Worm (Caenorhabditis elegans) whole organism, young adult: ENCODE measurements around the gene ZK662.5.
A peak's percentile ranks its signal among the peaks of the same experiment; 100 is the strongest.

Experiments
- F23B12.7 ChIP-seq: sonication (generic microtip); optimal IDR thresholded peaks from 2 replicates; lab custom pipeline; 2017; ENCODE audit warnings: missing genetic modification characterization, mild to moderate bottlenecking, missing compliant biosample characterization, antibody characterized with exemption, moderate library complexity; ENCODE audit not compliant: insufficient read depth
- K12H6.12 ChIP-seq: fragments of 200-800 bp; sonication (Bioruptor generic); optimal IDR thresholded peaks from 2 replicates; lab custom pipeline; 2018; ENCODE audit warnings: mild to moderate bottlenecking, missing genetic modification characterization, missing compliant biosample characterization
- T07F8.4 ChIP-seq: sonication (generic microtip); optimal IDR thresholded peaks from 2 replicates; lab custom pipeline; 2016; ENCODE audit warnings: mild to moderate bottlenecking, missing genetic modification characterization, moderate library complexity, missing compliant biosample characterization
- Y67H2A.10 ChIP-seq: fragments of 200-800 bp; sonication (Bioruptor generic); conservative IDR thresholded peaks from 2 replicates; pipeline ENCODE4 v1.3.6; 2022; ENCODE audit warnings: missing genetic modification reagents, missing genetic modification characterization, missing compliant biosample characterization
- ZK185.1 ChIP-seq: sonication (generic microtip); optimal IDR thresholded peaks from 2 replicates; lab custom pipeline; 2016; ENCODE audit warnings: mild to moderate bottlenecking, missing genetic modification characterization, missing compliant biosample characterization; ENCODE audit not compliant: poor library complexity, severe bottlenecking
- atf-7 ChIP-seq: sonication (generic microtip); optimal IDR thresholded peaks from 2 replicates; lab custom pipeline; 2017; ENCODE audit warnings: mild to moderate bottlenecking, missing genetic modification characterization, missing compliant biosample characterization
- attf-5 ChIP-seq: fragments of 200-800 bp; sonication (Bioruptor generic); optimal IDR thresholded peaks from 2 replicates; lab custom pipeline; 2018; ENCODE audit warnings: mild to moderate bottlenecking, missing genetic modification characterization, missing compliant biosample characterization
- ceh-100 ChIP-seq: fragments of 200-800 bp; sonication (Bioruptor generic); IDR thresholded peaks from 2 replicates; pipeline ENCODE4 v1.3.6; 2022; ENCODE audit warnings: missing genetic modification reagents, missing genetic modification characterization, missing compliant biosample characterization
- dpff-1 ChIP-seq: sonication (generic microtip); optimal IDR thresholded peaks from 2 replicates; lab custom pipeline; 2017; ENCODE audit warnings: mild to moderate bottlenecking, missing genetic modification characterization, missing compliant biosample characterization
- dpl-1 ChIP-seq: fragments of 150-350 bp; optimal IDR thresholded peaks from 2 replicates; lab custom pipeline; 2014; ENCODE audit warnings: missing biosample characterization, missing genetic modification reagents, missing genetic modification characterization
- egrh-3 ChIP-seq: fragments of 200-800 bp; sonication (Bioruptor generic); IDR thresholded peaks from 2 replicates; pipeline ENCODE4 v1.3.6; 2022; ENCODE audit warnings: missing genetic modification reagents, missing genetic modification characterization, missing compliant biosample characterization
- ekl-4 ChIP-seq: fragments of 200-800 bp; sonication (Bioruptor generic); IDR thresholded peaks from 2 replicates; pipeline ENCODE4 v1.3.6; 2022; ENCODE audit warnings: missing genetic modification reagents, missing genetic modification characterization, missing compliant biosample characterization
- ets-4 ChIP-seq: fragments of 200-800 bp; sonication (Bioruptor generic); optimal IDR thresholded peaks from 2 replicates; lab custom pipeline; 2018; ENCODE audit warnings: mild to moderate bottlenecking, missing genetic modification characterization, missing compliant biosample characterization
- gei-17 ChIP-seq: fragments of 200-800 bp; sonication (Bioruptor generic); optimal IDR thresholded peaks from 2 replicates; lab custom pipeline; 2018; ENCODE audit warnings: mild to moderate bottlenecking, missing genetic modification characterization, missing compliant biosample characterization
- hmg-1.2 ChIP-seq: fragments of 200-800 bp; sonication (Bioruptor generic); IDR thresholded peaks from 2 replicates; pipeline ENCODE4 v1.3.6; 2022; ENCODE audit warnings: missing genetic modification reagents, missing genetic modification characterization, missing compliant biosample characterization
- lin-54 ChIP-seq: fragments of 200-800 bp; sonication (Bioruptor generic); optimal IDR thresholded peaks from 2 replicates; lab custom pipeline; 2018; ENCODE audit warnings: mild to moderate bottlenecking, missing genetic modification characterization, missing compliant biosample characterization
- madf-10 ChIP-seq: sonication (generic microtip); optimal IDR thresholded peaks from 2 replicates; lab custom pipeline; 2016; ENCODE audit warnings: mild to moderate bottlenecking, missing genetic modification characterization, missing compliant biosample characterization
- madf-3 ChIP-seq: fragments of 200-800 bp; sonication (Bioruptor generic); IDR thresholded peaks from 2 replicates; pipeline ENCODE4 v1.3.6; 2022; ENCODE audit warnings: missing genetic modification reagents, missing genetic modification characterization, missing compliant biosample characterization
- madf-6 ChIP-seq: fragments of 200-800 bp; sonication (Bioruptor generic); IDR thresholded peaks from 2 replicates; pipeline ENCODE4 v1.3.6; 2022; ENCODE audit warnings: missing genetic modification reagents, missing genetic modification characterization, missing compliant biosample characterization
- madf-8 ChIP-seq: fragments of 200-800 bp; sonication (Bioruptor generic); conservative IDR thresholded peaks from 2 replicates; pipeline ENCODE4 v1.3.6; 2022; ENCODE audit warnings: missing genetic modification reagents, missing genetic modification characterization, missing compliant biosample characterization
- mxl-1 ChIP-seq: sonication (generic microtip); optimal IDR thresholded peaks from 2 replicates; lab custom pipeline; 2016; ENCODE audit warnings: missing genetic modification characterization, missing compliant biosample characterization
- nfya-1 ChIP-seq: sonication (generic microtip); optimal IDR thresholded peaks from 2 replicates; lab custom pipeline; 2017; ENCODE audit warnings: antibody characterized with exemption, missing compliant biosample characterization, missing genetic modification characterization, borderline replicate concordance; ENCODE audit not compliant: insufficient read depth
- snpc-1.3 ChIP-seq: sonication (generic microtip); optimal IDR thresholded peaks from 2 replicates; lab custom pipeline; 2017; ENCODE audit warnings: missing genetic modification characterization, mild to moderate bottlenecking, missing compliant biosample characterization, antibody characterized with exemption, moderate library complexity, missing genotype, missing genetic modification reagents; ENCODE audit not compliant: insufficient read depth
- snpc-3.4 ChIP-seq: sonication (generic microtip); optimal IDR thresholded peaks from 2 replicates; lab custom pipeline; 2017; ENCODE audit warnings: missing genetic modification characterization, mild to moderate bottlenecking, missing compliant biosample characterization, antibody characterized with exemption, moderate library complexity, missing genotype, missing genetic modification reagents
- snpc-4 ChIP-seq, 5 experiments: fragments of 150-350 bp in 1 of 5; sonication (generic microtip) in 4 of 5; optimal IDR thresholded peaks; 2 replicates each; lab custom pipeline; 2014 to 2018; ENCODE audit warnings: missing genetic modification characterization in 5 of 5, missing biosample characterization in 3 of 5, antibody characterized with exemption in 2 of 5, mild to moderate bottlenecking in 2 of 5, missing compliant biosample characterization in 2 of 5, missing genotype in 2 of 5, moderate library complexity in 2 of 5, missing genetic modification reagents in 1 of 5
- somi-1 ChIP-seq: fragments of 200-800 bp; sonication (Bioruptor generic); optimal IDR thresholded peaks from 2 replicates; lab custom pipeline; 2018; ENCODE audit warnings: mild to moderate bottlenecking, missing genetic modification characterization, missing compliant biosample characterization
- tbp1 ChIP-seq: fragments of 200-800 bp; sonication (Bioruptor generic); optimal IDR thresholded peaks from 2 replicates; lab custom pipeline; 2018; ENCODE audit warnings: mild to moderate bottlenecking, missing genetic modification characterization, missing compliant biosample characterization
- zim-3 ChIP-seq: sonication (generic microtip); optimal IDR thresholded peaks from 2 replicates; lab custom pipeline; 2017; ENCODE audit warnings: mild to moderate bottlenecking, missing genetic modification characterization, moderate library complexity, missing compliant biosample characterization
- ztf-28 ChIP-seq: fragments of 200-800 bp; sonication (Bioruptor generic); IDR thresholded peaks from 2 replicates; pipeline ENCODE4 v1.3.6; 2022; ENCODE audit warnings: missing genetic modification reagents, missing genetic modification characterization, missing compliant biosample characterization
- ztf-3 ChIP-seq: fragments of 200-800 bp; sonication (Bioruptor generic); optimal IDR thresholded peaks from 2 replicates; lab custom pipeline; 2018; ENCODE audit warnings: mild to moderate bottlenecking, missing genetic modification characterization, missing compliant biosample characterization

ZK662.5 gene

ce11 chrX:15757169-15757568, 35.7 kb downstream of the ZK662.5 start, which contains the start of gene wrt-4:
Gene wrt-4, minus strand, starts transcription at chrX:15757269.
- TF ChIP-seq gei-17 (GFP tag; lab: Kevin White, UChicago) (no peak), madf-8 (GFP tag; lab: Robert Waterston, UW) (no peak), dpl-1 (no peak), madf-3 (GFP tag; lab: Robert Waterston, UW) (no peak), madf-6 (GFP tag; lab: Robert Waterston, UW) (no peak), tbp1 (GFP tag; lab: Kevin White, UChicago) (no peak)

DNA sequence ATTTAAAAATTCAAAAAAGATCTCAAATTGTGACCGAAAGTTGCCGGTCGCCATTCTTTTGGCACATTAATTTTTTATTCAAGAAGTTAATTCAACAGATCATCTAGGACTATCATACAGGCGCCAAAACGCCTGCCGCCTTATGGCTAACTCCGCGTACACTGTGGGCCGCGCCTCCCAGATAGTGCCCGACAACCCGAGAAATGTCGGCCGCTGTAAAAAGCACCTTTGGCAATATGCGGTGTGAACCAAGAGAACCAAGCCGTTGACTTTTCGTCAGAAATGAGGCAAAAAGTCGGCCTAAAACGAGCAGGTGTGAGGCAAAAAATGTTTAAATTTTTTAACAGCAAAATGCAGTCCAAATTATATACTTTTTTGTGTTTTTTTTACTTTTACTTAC, 37.8 kb downstream of the ZK662.5 start:
- TF ChIP-seq snpc-3.4: no peak
- TF ChIP-seq snpc-4 (GFP tag; optimal IDR thresholded peaks at IDR 0.05; lab: Kevin White, UChicago): no peak
- peak in 2 of 4 experiments; percentile 53 to 69 for TF ChIP-seq snpc-4 (tag; optimal IDR thresholded peaks at IDR 0.05; lab: Kevin White, UChicago)

ce11 chrX:15766147-15766546, 44.7 kb downstream of the ZK662.5 start, which contains the start of gene bus-17:
Gene bus-17, minus strand, starts transcription at chrX:15766354.
- no peak for TF ChIP-seq ztf-28 (GFP tag; lab: Robert Waterston, UW)
- TF ChIP-seq dpff-1 (tag; lab: Kevin White, UChicago): no peak
- TF ChIP-seq, all 124 proteins: peak for 0

DNA sequence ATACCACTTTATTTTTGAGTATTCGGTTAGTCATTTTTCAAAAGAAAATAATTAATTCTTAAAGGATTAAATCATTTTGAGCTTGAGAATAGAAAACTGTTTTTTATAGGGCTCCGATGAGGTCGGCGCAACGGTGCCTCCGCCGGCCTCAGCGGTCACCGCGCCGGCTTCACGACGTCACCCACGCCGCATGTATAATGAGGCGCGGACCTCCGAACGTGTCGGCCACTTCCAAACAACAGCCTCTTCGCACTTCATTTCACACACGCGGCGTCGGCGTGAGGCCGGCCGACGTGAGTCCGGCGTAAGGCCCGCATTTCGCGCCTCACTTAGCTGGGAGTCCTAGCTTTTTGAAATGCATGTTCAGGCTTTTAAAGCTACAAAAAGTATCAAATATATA, 45.4 kb downstream of the ZK662.5 start:
- TF ChIP-seq egrh-3: peak; percentile 62; the same call in 1 of the 2 replicates
- no peak for TF ChIP-seq ets-4
- no peak for TF ChIP-seq Y67H2A.10 (GFP tag; lab: Robert Waterston, UW)
- TF ChIP-seq lin-54: no peak
- no peak for TF ChIP-seq attf-5 (GFP tag; lab: Kevin White, UChicago)
- TF ChIP-seq F23B12.7: no peak
- TF ChIP-seq mxl-1 (tag; lab: Kevin White, UChicago): no peak
- no peak for TF ChIP-seq ztf-3 (GFP tag; lab: Kevin White, UChicago)
- no peak for TF ChIP-seq nfya-1 (tag; lab: Kevin White, UChicago)
- TF ChIP-seq atf-7 (tag; lab: Kevin White, UChicago): no peak
- TF ChIP-seq somi-1 (GFP tag; lab: Kevin White, UChicago): no peak
- no peak for TF ChIP-seq ceh-100 (GFP tag; lab: Robert Waterston, UW)
- no peak for TF ChIP-seq hmg-1.2 (GFP tag; lab: Robert Waterston, UW)
- no peak for TF ChIP-seq madf-8 (GFP tag; lab: Robert Waterston, UW)
- no peak for TF ChIP-seq snpc-1.3 (tag; lab: Kevin White, UChicago)
- TF ChIP-seq madf-10 (tag; lab: Kevin White, UChicago): no peak
- no peak for TF ChIP-seq snpc-4 (GFP tag; optimal IDR thresholded peaks at IDR 0.05; lab: Kevin White, UChicago)
- TF ChIP-seq snpc-4 (tag; optimal IDR thresholded peaks at IDR 0.05; lab: Kevin White, UChicago): peak in 2 of 4 experiments; percentile 31 to 35

- TF ChIP-seq snpc-4 (GFP tag; optimal IDR thresholded peaks at IDR 0.05; lab: Kevin White, UChicago) (no peak), snpc-4 (tag; optimal IDR thresholded peaks at IDR 0.05; lab: Kevin White, UChicago) (peak in 2 of 4 experiments; percentile 54 to 79), K12H6.12 (tag; lab: Kevin White, UChicago) (no peak), T07F8.4 (tag; lab: Kevin White, UChicago) (no peak), zim-3 (no peak), ZK185.1 (tag; lab: Kevin White, UChicago) (no peak), ekl-4 (GFP tag; lab: Robert Waterston, UW) (no peak)
These were observed 47.1 kb downstream of the ZK662.5 start for ce11 chrX:15768532-15768931.
